Worm (Caenorhabditis elegans): ENCODE measurements around the gene pcf-11.

DNA sequence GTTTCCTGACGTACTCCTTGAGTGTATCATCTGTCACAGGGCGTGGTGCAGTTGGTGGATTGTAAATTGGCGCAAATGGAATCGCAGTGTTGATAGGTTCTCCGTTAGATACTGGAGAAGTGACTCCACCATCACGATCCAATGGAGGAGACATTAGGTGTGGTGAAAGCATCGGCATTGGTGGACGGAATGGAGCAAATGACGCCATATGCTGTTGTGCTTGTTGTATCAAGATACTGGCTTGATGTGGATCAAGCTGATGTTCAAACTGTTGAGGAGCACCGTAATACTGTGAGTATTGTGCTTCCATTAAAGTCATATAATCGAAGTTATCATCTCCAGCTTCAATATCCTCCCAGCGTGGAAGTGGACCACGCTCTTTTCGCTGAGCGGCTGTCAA, 12.3 kb upstream of the pcf-11 start:
- TF ChIP-seq ztf-11 (tag; optimal IDR thresholded peaks at IDR 0.05) (no peak), snpc-4 (tag; optimal IDR thresholded peaks at IDR 0.05) (no peak), ama-1 (optimal IDR thresholded peaks at IDR 0.05) (no peak), daf-12 (tag; optimal IDR thresholded peaks at IDR 0.05) (no peak), ceh-44 (GFP tag; IDR thresholded peaks at IDR 0.05) (no peak), nhr-10 (tag; optimal IDR thresholded peaks at IDR 0.05) (no peak), rbr-2 (tag; optimal IDR thresholded peaks at IDR 0.05) (no peak), egl-27 (tag; optimal IDR thresholded peaks at IDR 0.05) (no peak), nhr-111 (GFP tag; optimal IDR thresholded peaks at IDR 0.05) (no peak), lin-13 (GFP tag; optimal IDR thresholded peaks at IDR 0.05) (no peak), lir-3 (tag; optimal IDR thresholded peaks at IDR 0.05) (no peak), nhr-11 (tag; optimal IDR thresholded peaks at IDR 0.05) (no peak), daf-8 (GFP tag; IDR thresholded peaks at IDR 0.05) (no peak), duxl-1 (tag; optimal IDR thresholded peaks at IDR 0.05; ENCODE audit: poor library complexity) (no peak)

All from whole organism, L4 larva.